Fruit fly (Drosophila melanogaster): ENCODE results near the gene CG14301.

The CG14301 gene

dm6 chr3R:18590754-18591153, 50.5 kb downstream of the CG14301 start, which contains the start of gene qin (continued):
- TF ChIP-seq CG13424 (tag; optimal IDR thresholded peaks at IDR 0.05) (no peak), Oaz (GFP tag; IDR thresholded peaks at IDR 0.05) (no peak), Opbp (GFP tag; IDR thresholded peaks at IDR 0.05; ENCODE audit: partially characterized antibody) (no peak), CG6791 (GFP tag; IDR thresholded peaks at IDR 0.05; ENCODE audit: partially characterized antibody) (0 out of 3 replicates have a peak, but pooled peaks have one; percentile 50), CG12104 (GFP tag; optimal IDR thresholded peaks at IDR 0.05) (no peak), Dref (GFP tag; IDR thresholded peaks at IDR 0.05) (peak; percentile 49), grau (tag; optimal IDR thresholded peaks at IDR 0.05) (no peak), Mrtf (GFP tag; IDR thresholded peaks at IDR 0.05) (no peak), ewg (GFP tag; optimal IDR thresholded peaks at IDR 0.05) (no peak), Aef1 (GFP tag; IDR thresholded peaks at IDR 0.05) (no peak), hbn (GFP tag; IDR thresholded peaks at IDR 0.05; ENCODE audit: partially characterized antibody) (peak; percentile 40; the same call in 1 of the 2 replicates), Gug (GFP tag; IDR thresholded peaks at IDR 0.05) (no peak), btn (GFP tag; optimal IDR thresholded peaks at IDR 0.05) (no peak), tin (GFP tag; optimal IDR thresholded peaks at IDR 0.05) (no peak), CG1603 (tag; optimal IDR thresholded peaks at IDR 0.05) (no peak), Mad (GFP tag; optimal IDR thresholded peaks at IDR 0.05) (no peak), Doc3 (GFP tag; IDR thresholded peaks at IDR 0.05; ENCODE audit: partially characterized antibody) (0 out of 3 replicates have a peak, but pooled peaks have one; percentile 28), amos (GFP tag; IDR thresholded peaks at IDR 0.05; ENCODE audit: partially characterized antibody) (peak; percentile 50; the same call in 1 of the 2 replicates), CG33557 (GFP tag; optimal IDR thresholded peaks at IDR 0.05) (no peak), CG17385 (GFP tag; optimal IDR thresholded peaks at IDR 0.05) (no peak), CG12659 (GFP tag; optimal IDR thresholded peaks at IDR 0.05) (no peak), salm (tag; optimal IDR thresholded peaks at IDR 0.05) (no peak), BEAF-32 (GFP tag; optimal IDR thresholded peaks at IDR 0.05) (peak; percentile 57), CG18599 (GFP tag; optimal IDR thresholded peaks at IDR 0.05) (no peak), CG13287 (GFP tag; IDR thresholded peaks at IDR 0.05; ENCODE audit: partially characterized antibody) (peak; percentile 43; the same call in 1 of the 2 replicates), Dfd (GFP tag; optimal IDR thresholded peaks at IDR 0.05) (no peak), C15 (GFP tag; IDR thresholded peaks at IDR 0.05) (no peak), ERR (GFP tag; optimal IDR thresholded peaks at IDR 0.05) (no peak), sna (GFP tag; IDR thresholded peaks at IDR 0.05; ENCODE audit: partially characterized antibody) (peak; percentile 42; the same call in 1 of the 2 replicates), HmgD (GFP tag; optimal IDR thresholded peaks at IDR 0.05) (no peak), abd-A (tag; optimal IDR thresholded peaks at IDR 0.05) (no peak), CG7786 (GFP tag; optimal IDR thresholded peaks at IDR 0.05) (no peak), kni (GFP tag; optimal IDR thresholded peaks at IDR 0.05) (no peak), Hr78 (GFP tag; optimal IDR thresholded peaks at IDR 0.05) (no peak), Dll (GFP tag; IDR thresholded peaks at IDR 0.05; ENCODE audit: partially characterized antibody) (peak; percentile 60; the same call in 3 of the 4 replicates)

- TF ChIP-seq aop (GFP tag; IDR thresholded peaks at IDR 0.05) (no peak), nom (GFP tag; optimal IDR thresholded peaks at IDR 0.05) (no peak), Camta (GFP tag; optimal IDR thresholded peaks at IDR 0.05) (no peak), CG8281 (tag; optimal IDR thresholded peaks at IDR 0.05) (no peak), CG7556 (GFP tag; optimal IDR thresholded peaks at IDR 0.05) (no peak), CG11398 (GFP tag; optimal IDR thresholded peaks at IDR 0.05) (no peak), CG2199 (GFP tag; IDR thresholded peaks at IDR 0.05) (peak; percentile 66; the same call in 1 of the 3 replicates), ham (GFP tag; IDR thresholded peaks at IDR 0.05) (no peak), CG17912 (GFP tag; optimal IDR thresholded peaks at IDR 0.05) (no peak), sim (GFP tag; IDR thresholded peaks at IDR 0.05) (no peak), CG9727 (GFP tag; optimal IDR thresholded peaks at IDR 0.05) (no peak), CG2712 (tag; optimal IDR thresholded peaks at IDR 0.05) (no peak), CG15479 (GFP tag; optimal IDR thresholded peaks at IDR 0.05) (no peak), da (GFP tag; optimal IDR thresholded peaks at IDR 0.05) (no peak), NC2β (GFP tag; optimal IDR thresholded peaks at IDR 0.05) (no peak), exex (tag; optimal IDR thresholded peaks at IDR 0.05) (peak; percentile 69)
These were observed 55.9 kb downstream of the CG14301 start for dm6 chr3R:18585259-18585858.
